Worm (Caenorhabditis elegans) whole organism, L1 larva: ENCODE results near the gene C49G7.7.

ENCODE experiments used
- C16A3.4 ChIP-seq: fragments of 150-350 bp; optimal IDR thresholded peaks from 2 replicates; lab custom pipeline; 2014; ENCODE audit warnings: missing biosample characterization, missing genetic modification characterization
- C34B4.2 ChIP-seq: sonication (generic microtip); optimal IDR thresholded peaks from 2 replicates; lab custom pipeline; 2017; ENCODE audit warnings: mild to moderate bottlenecking, missing genetic modification characterization, missing compliant biosample characterization
- F16B12.6 ChIP-seq: fragments of 150-350 bp; optimal IDR thresholded peaks from 2 replicates; lab custom pipeline; 2014; ENCODE audit warnings: missing biosample characterization, missing genetic modification characterization
- alr-1 ChIP-seq: fragments of 200-800 bp; sonication (Bioruptor generic); optimal IDR thresholded peaks from 2 replicates; lab custom pipeline; 2018; ENCODE audit warnings: borderline replicate concordance, mild to moderate bottlenecking, missing genetic modification characterization, missing compliant biosample characterization
- blmp-1 ChIP-seq: fragments of 150-350 bp; optimal IDR thresholded peaks from 2 replicates; lab custom pipeline; 2014; ENCODE audit warnings: missing biosample characterization, missing genetic modification characterization
- ceh-82 ChIP-seq, 3 experiments: fragments of 150-350 bp in 1 of 3; sonication (generic microtip) in 2 of 3; optimal IDR thresholded peaks; 2 replicates each; lab custom pipeline; 2014 to 2017; ENCODE audit warnings: missing biosample characterization in 3 of 3, missing genetic modification characterization in 3 of 3
- ceh-88 ChIP-seq: fragments of 200-800 bp; sonication (Bioruptor generic); IDR thresholded peaks from 2 replicates; pipeline ENCODE4 v1.3.6; 2022; ENCODE audit warnings: missing genetic modification characterization, missing compliant biosample characterization
- ceh-90 ChIP-seq: sonication (generic microtip); optimal IDR thresholded peaks from 2 replicates; lab custom pipeline; 2016; ENCODE audit warnings: missing genetic modification characterization, missing compliant biosample characterization
- dpl-1 ChIP-seq, 3 experiments: fragments of 150-350 bp in 2 of 3; sonication (generic microtip) in 1 of 3; optimal IDR thresholded peaks; 2 replicates each; lab custom pipeline; 2014 to 2017; ENCODE audit warnings: missing biosample characterization in 3 of 3, missing genetic modification characterization in 3 of 3, missing genetic modification reagents in 3 of 3
- efl-1 ChIP-seq, 4 experiments: fragments of 150-350 bp; optimal IDR thresholded peaks in 3 of 4; peaks in 1 of 4; 1 replicate in 1 of 4; 2 replicates in 3 of 4; lab custom pipeline; 2014; ENCODE audit warnings: missing biosample characterization in 2 of 4, missing genetic modification characterization in 2 of 4, missing genetic modification reagents in 2 of 4
- efl-3 ChIP-seq: fragments of 200-800 bp; sonication (Bioruptor generic); optimal IDR thresholded peaks from 2 replicates; lab custom pipeline; 2018; ENCODE audit warnings: mild to moderate bottlenecking, missing genetic modification characterization, missing compliant biosample characterization
- egl-27 ChIP-seq, 2 experiments: fragments of 150-350 bp in 1 of 2; sonication (generic microtip); optimal IDR thresholded peaks; 3 replicates each; lab custom pipeline; 2017 to 2018; ENCODE audit warnings: missing biosample characterization in 2 of 2, missing genetic modification characterization in 2 of 2, missing genetic modification reagents in 2 of 2
- elt-2 ChIP-seq: sonication (generic microtip); optimal IDR thresholded peaks from 2 replicates; lab custom pipeline; 2016; ENCODE audit warnings: missing genetic modification characterization, mild to moderate bottlenecking, inconsistent platforms, missing compliant biosample characterization, missing genetic modification reagents
- ets-5 ChIP-seq: fragments of 200-800 bp; sonication (Bioruptor generic); IDR thresholded peaks from 2 replicates; pipeline ENCODE4 v1.3.6; 2022; ENCODE audit warnings: missing genetic modification characterization, missing compliant biosample characterization
- fkh-4 ChIP-seq: sonication (generic microtip); optimal IDR thresholded peaks from 2 replicates; lab custom pipeline; 2016; ENCODE audit warnings: missing compliant biosample characterization, missing genetic modification characterization, borderline replicate concordance
- fkh-8 ChIP-seq: sonication (generic microtip); optimal IDR thresholded peaks from 2 replicates; lab custom pipeline; 2016; ENCODE audit warnings: mild to moderate bottlenecking, missing genetic modification characterization, missing compliant biosample characterization
- grh-1 ChIP-seq: fragments of 200-800 bp; sonication (Bioruptor generic); IDR thresholded peaks from 2 replicates; pipeline ENCODE4 v1.3.6; 2022; ENCODE audit warnings: missing genetic modification reagents, missing genetic modification characterization, missing compliant biosample characterization
- hlh-4 ChIP-seq: sonication (generic microtip); optimal IDR thresholded peaks from 2 replicates; lab custom pipeline; 2016; ENCODE audit warnings: mild to moderate bottlenecking, missing genetic modification characterization, missing compliant biosample characterization
- lin-13 ChIP-seq: fragments of 150-350 bp; optimal IDR thresholded peaks from 2 replicates; lab custom pipeline; 2014; ENCODE audit warnings: missing biosample characterization, missing genetic modification reagents, missing genetic modification characterization
- lin-14 ChIP-seq: fragments of 200-800 bp; sonication (Bioruptor generic); optimal IDR thresholded peaks from 2 replicates; lab custom pipeline; 2018; ENCODE audit warnings: mild to moderate bottlenecking, missing genetic modification characterization, moderate library complexity, missing compliant biosample characterization
- lin-39 ChIP-seq: fragments of 150-350 bp; optimal IDR thresholded peaks from 2 replicates; lab custom pipeline; 2014; ENCODE audit warnings: missing biosample characterization, missing genetic modification reagents, missing genetic modification characterization
- lsy-2 ChIP-seq, 2 experiments: fragments of 150-350 bp; optimal IDR thresholded peaks; 2 replicates each; lab custom pipeline; 2014; ENCODE audit warnings: missing biosample characterization in 2 of 2, missing genetic modification characterization in 2 of 2
- mab-9 ChIP-seq: fragments of 200-800 bp; sonication (Bioruptor generic); IDR thresholded peaks from 2 replicates; pipeline ENCODE4 v1.3.6; 2022; ENCODE audit warnings: missing genetic modification reagents, missing genetic modification characterization, missing compliant biosample characterization
- nhr-12 ChIP-seq: sonication (generic microtip); optimal IDR thresholded peaks from 2 replicates; lab custom pipeline; 2017; ENCODE audit warnings: missing biosample characterization, missing genetic modification characterization
- nhr-19 ChIP-seq: fragments of 200-800 bp; sonication (Bioruptor generic); conservative IDR thresholded peaks from 2 replicates; pipeline ENCODE4 v1.3.6; 2022; ENCODE audit warnings: missing genetic modification characterization, missing compliant biosample characterization
- nhr-20 ChIP-seq: sonication (generic microtip); optimal IDR thresholded peaks from 2 replicates; lab custom pipeline; 2016; ENCODE audit warnings: mild to moderate bottlenecking, missing genetic modification characterization, missing compliant biosample characterization
- nhr-237 ChIP-seq: fragments of 150-350 bp; optimal IDR thresholded peaks from 2 replicates; lab custom pipeline; 2014; ENCODE audit warnings: missing biosample characterization, missing genetic modification characterization
- nhr-47 ChIP-seq: sonication (generic microtip); optimal IDR thresholded peaks from 2 replicates; lab custom pipeline; 2016; ENCODE audit warnings: mild to moderate bottlenecking, missing genetic modification characterization, moderate library complexity, missing compliant biosample characterization
- nhr-71 ChIP-seq: sonication (generic microtip); optimal IDR thresholded peaks from 2 replicates; lab custom pipeline; 2016; ENCODE audit warnings: mild to moderate bottlenecking, missing genetic modification characterization, moderate library complexity, missing compliant biosample characterization
- nhr-76 ChIP-seq: sonication (generic microtip); optimal IDR thresholded peaks from 2 replicates; lab custom pipeline; 2017; ENCODE audit warnings: missing biosample characterization, missing genetic modification characterization
- nhr-77 ChIP-seq: fragments of 150-350 bp; optimal IDR thresholded peaks from 2 replicates; lab custom pipeline; 2014; ENCODE audit warnings: missing biosample characterization, missing genetic modification characterization
- pag-3 ChIP-seq: sonication (generic microtip); optimal IDR thresholded peaks from 2 replicates; lab custom pipeline; 2017; ENCODE audit warnings: missing genetic modification characterization, mild to moderate bottlenecking, missing compliant biosample characterization, antibody characterized with exemption, borderline replicate concordance; ENCODE audit not compliant: insufficient read depth
- rnt-1 ChIP-seq: sonication (generic microtip); optimal IDR thresholded peaks from 2 replicates; lab custom pipeline; 2016; ENCODE audit warnings: mild to moderate bottlenecking, missing genetic modification characterization, moderate library complexity, missing compliant biosample characterization
- snpc-4 ChIP-seq: fragments of 150-350 bp; optimal IDR thresholded peaks from 2 replicates; lab custom pipeline; 2014; ENCODE audit warnings: missing biosample characterization, missing genetic modification characterization
- sptf-1 ChIP-seq: fragments of 150-350 bp; optimal IDR thresholded peaks from 2 replicates; lab custom pipeline; 2014; ENCODE audit warnings: missing biosample characterization, missing genetic modification characterization
- sup-37 ChIP-seq: fragments of 200-800 bp; sonication (Bioruptor generic); optimal IDR thresholded peaks from 2 replicates; lab custom pipeline; 2018; ENCODE audit warnings: mild to moderate bottlenecking, missing genetic modification characterization, missing compliant biosample characterization
- unc-30 ChIP-seq: sonication (generic microtip); optimal IDR thresholded peaks from 2 replicates; lab custom pipeline; 2017; ENCODE audit warnings: missing biosample characterization, missing genetic modification characterization
- unc-86 ChIP-seq: sonication (generic microtip); optimal IDR thresholded peaks from 2 replicates; lab custom pipeline; 2016; ENCODE audit warnings: missing genetic modification characterization, missing compliant biosample characterization
- unc-98 ChIP-seq: fragments of 200-800 bp; sonication (Bioruptor generic); IDR thresholded peaks from 2 replicates; pipeline ENCODE4 v1.3.6; 2022; ENCODE audit warnings: missing genetic modification characterization, missing compliant biosample characterization
- vab-15 ChIP-seq: sonication (generic microtip); optimal IDR thresholded peaks from 2 replicates; lab custom pipeline; 2017; ENCODE audit warnings: missing genotype, mild to moderate bottlenecking, missing genetic modification characterization, missing compliant biosample characterization
- xbp-1 ChIP-seq: sonication (generic microtip); optimal IDR thresholded peaks from 2 replicates; lab custom pipeline; 2016; ENCODE audit warnings: missing genetic modification characterization, missing compliant biosample characterization
- zip-4 ChIP-seq: fragments of 200-800 bp; sonication (Bioruptor generic); optimal IDR thresholded peaks from 2 replicates; lab custom pipeline; 2018; ENCODE audit warnings: mild to moderate bottlenecking, missing genetic modification characterization, moderate library complexity, missing compliant biosample characterization

The C49G7.7 gene

ce11 chrV:4031319-4031718 is 3.0 kb upstream of the C49G7.7 start, which contains the start of gene cyp-35A4:
Gene cyp-35A4 (plus strand): TSS chrV:4031619.
- no peak for TF ChIP-seq dpl-1 (GFP tag; optimal IDR thresholded peaks at IDR 0.05; lab: Kevin White, UChicago)
- no peak for TF ChIP-seq hlh-4 (tag; lab: Kevin White, UChicago)
- TF ChIP-seq F16B12.6 (tag; lab: Kevin White, UChicago): no peak
- TF ChIP-seq nhr-237 (tag; lab: Kevin White, UChicago): no peak
- TF ChIP-seq alr-1 (tag; lab: Kevin White, UChicago): no peak
- no peak for TF ChIP-seq fkh-4 (tag; lab: Kevin White, UChicago)
- no peak for TF ChIP-seq efl-3
- no peak for TF ChIP-seq egl-27 (tag; optimal IDR thresholded peaks at IDR 0.05; lab: Kevin White, UChicago)
- TF ChIP-seq unc-98 (GFP tag; lab: Robert Waterston, UW): no peak
- TF ChIP-seq C16A3.4: no peak
- no peak for TF ChIP-seq C34B4.2 (tag; lab: Kevin White, UChicago)

DNA sequence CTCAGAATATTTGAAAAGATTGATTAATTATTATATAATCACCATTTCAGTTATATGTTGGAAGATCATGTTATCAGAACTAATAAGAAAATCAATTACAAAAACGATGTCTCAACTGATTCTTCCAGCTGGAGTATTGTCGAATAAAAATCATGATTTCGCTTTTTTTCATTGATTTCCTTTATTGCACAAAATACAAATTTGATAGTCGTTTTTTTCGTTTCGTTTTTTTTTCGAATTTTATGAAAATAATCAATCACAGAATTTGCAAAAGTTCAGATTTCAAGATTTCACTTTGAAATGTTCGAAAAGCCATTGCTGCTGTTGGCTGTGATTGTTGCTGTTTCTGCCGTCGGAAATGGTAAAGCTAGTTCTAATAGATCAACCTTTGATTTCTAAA is 1.5 kb downstream of the C49G7.7 start, which contains the start of gene C49G7.13:
Gene C49G7.13 (plus strand): TSS at position 301 of the 400 bp plus-strand sequence.
- TF ChIP-seq lsy-2 (tag; optimal IDR thresholded peaks at IDR 0.05; lab: Kevin White, UChicago) (no peak), nhr-71 (no peak), nhr-12 (no peak), nhr-19 (no peak), nhr-20 (no peak), pag-3 (tag; lab: Kevin White, UChicago) (no peak), nhr-77 (no peak), rnt-1 (tag; lab: Kevin White, UChicago) (no peak), sup-37 (GFP tag; lab: Kevin White, UChicago) (no peak), lin-14 (no peak), grh-1 (GFP tag; lab: Robert Waterston, UW) (no peak), elt-2 (tag; lab: Kevin White, UChicago) (no peak), ceh-82 (tag; optimal IDR thresholded peaks at IDR 0.05; lab: Kevin White, UChicago) (no peak), snpc-4 (tag; lab: Kevin White, UChicago) (no peak), nhr-47 (no peak)

DNA sequence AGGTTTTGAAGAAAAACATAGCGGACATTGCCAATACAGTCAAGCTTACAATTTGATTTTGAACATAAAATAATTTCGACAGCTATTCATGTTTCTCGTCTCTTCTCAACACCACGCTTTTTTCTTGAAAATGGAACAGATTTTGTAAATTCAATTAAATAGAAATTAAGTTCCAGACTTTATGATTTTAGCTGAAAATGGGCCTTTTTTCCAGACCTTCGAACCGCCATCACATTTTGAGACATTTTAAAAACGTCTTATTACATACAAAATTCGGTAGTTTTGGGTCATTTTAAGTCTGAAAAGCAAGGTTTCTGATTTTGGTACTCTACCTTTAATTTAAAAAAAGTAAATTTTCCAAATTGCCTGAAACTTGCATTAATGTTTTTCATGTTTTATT is 3.8 kb downstream of the C49G7.7 start, which contains the start of gene C49G7.12:
Gene C49G7.12 (plus strand): TSS at position 301 of the 400 bp plus-strand sequence.
- no peak for TF ChIP-seq C34B4.2 (tag; lab: Kevin White, UChicago)
- TF ChIP-seq mab-9 (GFP tag; lab: Robert Waterston, UW): no peak
- TF ChIP-seq efl-1 (optimal IDR thresholded peaks at IDR 0.05; lab: Kevin White, UChicago): no peak
- peak in 1 of 2 experiments; percentile 56 for TF ChIP-seq efl-1 (GFP tag; optimal IDR thresholded peaks at IDR 0.05 in 1 of 2; lab: Kevin White, UChicago)
- no peak for TF ChIP-seq blmp-1 (tag; lab: Kevin White, UChicago)
- TF ChIP-seq, all 84 proteins: peak for 1

- TF ChIP-seq efl-1 (optimal IDR thresholded peaks at IDR 0.05; lab: Kevin White, UChicago): no peak
- TF ChIP-seq efl-1 (GFP tag; optimal IDR thresholded peaks at IDR 0.05 in 1 of 2; lab: Kevin White, UChicago): peak in 1 of 2 experiments; percentile 64
- TF ChIP-seq nhr-76: no peak
- TF ChIP-seq mab-9 (GFP tag; lab: Robert Waterston, UW): no peak
- no peak for TF ChIP-seq lsy-2 (tag; optimal IDR thresholded peaks at IDR 0.05; lab: Kevin White, UChicago)
- no peak for TF ChIP-seq unc-30 (tag; lab: Kevin White, UChicago)
Measured at ce11 chrV:4038557-4038956, 4.3 kb downstream of the C49G7.7 start.

DNA sequence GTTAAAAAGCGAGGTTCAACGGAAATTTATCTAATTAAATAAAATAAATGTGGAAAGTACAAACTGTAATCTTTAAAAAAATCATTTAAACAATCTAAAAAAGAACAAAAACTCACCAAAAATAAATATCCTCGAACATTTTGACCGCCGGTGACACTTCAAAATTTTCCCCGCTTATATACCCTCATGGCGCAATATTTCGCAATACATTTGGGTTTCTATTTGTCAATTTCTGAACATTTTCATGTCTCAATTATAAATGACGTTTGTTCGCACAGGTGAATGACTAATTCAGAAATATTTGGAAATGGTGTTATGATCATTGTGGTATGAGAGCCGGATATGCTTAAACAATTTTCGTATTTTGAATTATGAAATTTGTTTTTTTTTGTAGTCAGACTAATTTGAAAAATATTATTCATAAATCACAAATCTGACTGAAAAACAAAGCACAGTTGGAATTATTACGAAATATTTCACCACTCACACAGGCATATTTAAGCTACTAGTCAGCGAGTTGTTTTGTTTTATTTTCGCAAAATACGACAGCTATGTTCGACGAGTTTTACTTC is 7.7 kb downstream of the C49G7.7 start, which contains the start of the genes C49G7.10 and irg-2:
Gene C49G7.10 (minus strand): TSS at position 169 of the 572 bp plus-strand sequence.
Gene irg-2 (plus strand): TSS at position 329 of the 572 bp plus-strand sequence.
- TF ChIP-seq alr-1 (tag; lab: Kevin White, UChicago) (no peak), fkh-8 (tag; lab: Kevin White, UChicago) (peak; percentile 46), blmp-1 (tag; lab: Kevin White, UChicago) (no peak), sptf-1 (tag; lab: Kevin White, UChicago) (no peak), vab-15 (tag; lab: Kevin White, UChicago) (no peak), unc-86 (no peak), ets-5 (GFP tag; lab: Robert Waterston, UW) (no peak), ceh-88 (no peak), lin-13 (no peak), xbp-1 (tag; lab: Kevin White, UChicago) (no peak), nhr-71 (peak; percentile 57), F16B12.6 (tag; lab: Kevin White, UChicago) (no peak), lin-39 (tag; lab: Kevin White, UChicago) (no peak), dpl-1 (GFP tag; optimal IDR thresholded peaks at IDR 0.05; lab: Kevin White, UChicago) (no peak), zip-4 (peak; percentile 99), hlh-4 (tag; lab: Kevin White, UChicago) (no peak), fkh-4 (tag; lab: Kevin White, UChicago) (no peak), ceh-90 (tag; lab: Kevin White, UChicago) (peak; percentile 19)
